Fruit fly (Drosophila melanogaster) S2 (cell line): ENCODE measurements around the gene ss.

Source experiments
- CG8478 ChIP-seq: fragments of >200 bp; optimal IDR thresholded peaks from 2 replicates; lab custom pipeline; 2018
- CTCF ChIP-seq, 2 experiments: fragments of >200 bp; optimal IDR thresholded peaks; 2 replicates each; lab custom pipeline; 2018

dm6 chr3R:16403023-16403733, at the start of gene ss:
- TF ChIP-seq CG8478 (lab: Kevin White, UChicago) (no peak), CTCF (optimal IDR thresholded peaks at IDR 0.05; lab: Kevin White, UChicago) (no peak)
